Worm (Caenorhabditis elegans) whole organism, L4/young adult: ENCODE measurements around the gene acs-11.

Experiments
- W03F9.2 ChIP-seq: fragments of 150-350 bp; optimal IDR thresholded peaks from 2 replicates; lab custom pipeline; 2014; ENCODE audit warnings: missing biosample characterization, missing genetic modification characterization
- dao-5 ChIP-seq: sonication (generic microtip); optimal IDR thresholded peaks from 2 replicates; lab custom pipeline; 2016; ENCODE audit warnings: missing genotype, missing genetic modification characterization, moderate library complexity, missing compliant biosample characterization
- him-1 ChIP-seq: sonication (generic microtip); optimal IDR thresholded peaks from 2 replicates; lab custom pipeline; 2016; ENCODE audit warnings: missing genotype, missing genetic modification reagents, missing genetic modification characterization, missing compliant biosample characterization

- no peak for TF ChIP-seq dao-5 (tag; lab: Kevin White, UChicago)
- no peak for TF ChIP-seq him-1 (tag; lab: Kevin White, UChicago)
- TF ChIP-seq W03F9.2 (tag; lab: Kevin White, UChicago), result no peak
Observed at ce11 chrII:4784436-4784835, 42.5 kb downstream of the acs-11 start, which contains the start of gene nep-12.
